Worm (Caenorhabditis elegans) whole organism, early embryonic: ENCODE data around the gene best-24.

Experiments used
- aly-1 ChIP-seq: sonication (generic microtip); optimal IDR thresholded peaks from 2 replicates; lab custom pipeline; 2016; ENCODE audit warnings: missing genetic modification characterization, missing compliant biosample characterization
- ama-1 ChIP-seq: fragments of 150-350 bp; optimal IDR thresholded peaks from 2 replicates; lab custom pipeline; 2014
- ceh-13 ChIP-seq: fragments of 200-800 bp; sonication (Bioruptor generic); optimal IDR thresholded peaks from 2 replicates; lab custom pipeline; 2018; ENCODE audit warnings: mild to moderate bottlenecking, missing genetic modification characterization, missing compliant biosample characterization
- ceh-36 ChIP-seq: sonication (generic microtip); optimal IDR thresholded peaks from 2 replicates; lab custom pipeline; 2016; ENCODE audit warnings: missing genetic modification characterization, inconsistent platforms, missing compliant biosample characterization
- flt-1 ChIP-seq: fragments of 200-800 bp; sonication (Bioruptor generic); IDR thresholded peaks from 2 replicates; pipeline ENCODE4 v1.3.6; 2022; ENCODE audit warnings: missing genetic modification characterization, missing compliant biosample characterization
- hmbx-1 ChIP-seq: sonication (generic microtip); optimal IDR thresholded peaks from 2 replicates; lab custom pipeline; 2016; ENCODE audit warnings: mild to moderate bottlenecking, missing genetic modification characterization, missing compliant biosample characterization
- hmg-4 ChIP-seq: fragments of 200-800 bp; sonication (Bioruptor generic); optimal IDR thresholded peaks from 2 replicates; lab custom pipeline; 2018; ENCODE audit warnings: mild to moderate bottlenecking, missing genetic modification characterization, missing compliant biosample characterization
- pes-1 ChIP-seq: fragments of 200-800 bp; sonication (Bioruptor generic); IDR thresholded peaks from 2 replicates; pipeline ENCODE4 v1.3.6; 2022; ENCODE audit warnings: missing genetic modification reagents, missing genetic modification characterization, missing compliant biosample characterization
- tbx-37 ChIP-seq: fragments of 200-800 bp; sonication (Bioruptor generic); conservative IDR thresholded peaks from 2 replicates; pipeline ENCODE4 v1.3.6; 2022; ENCODE audit warnings: missing genetic modification reagents, missing genetic modification characterization, missing compliant biosample characterization

DNA sequence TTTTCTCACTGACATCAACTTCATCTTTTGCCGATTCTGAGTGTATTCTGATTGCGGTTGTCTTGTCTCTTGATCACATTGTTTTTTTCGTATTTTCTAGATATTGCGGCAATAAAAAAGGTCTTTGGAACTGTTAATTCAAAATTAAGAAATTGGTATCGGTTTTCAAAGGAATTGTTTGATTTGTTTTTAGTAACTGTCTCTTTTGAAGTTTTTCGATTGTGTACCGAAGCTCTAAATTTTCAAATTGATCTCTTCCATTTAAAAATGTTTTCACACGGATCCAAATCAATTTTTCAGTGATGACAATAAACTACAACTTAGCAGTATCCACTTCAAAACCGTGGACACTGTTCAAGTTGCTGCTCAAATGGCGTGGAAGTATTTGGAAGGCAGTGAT is at the start of gene best-24:
- no peak for TF ChIP-seq hmg-4 (GFP tag; lab: Kevin White, UChicago)
- no peak for TF ChIP-seq ceh-36 (tag; lab: Kevin White, UChicago)
- no peak for TF ChIP-seq ama-1 (lab: Kevin White, UChicago)
- no peak for TF ChIP-seq aly-1 (tag; lab: Kevin White, UChicago)
- TF ChIP-seq flt-1 (GFP tag; lab: Robert Waterston, UW) = no peak
- no peak for TF ChIP-seq ceh-13 (GFP tag; lab: Kevin White, UChicago)
- TF ChIP-seq hmbx-1 (tag; lab: Kevin White, UChicago) = no peak
- TF ChIP-seq tbx-37 (GFP tag; lab: Robert Waterston, UW) = no peak
- no peak for TF ChIP-seq pes-1
